Worm (Caenorhabditis elegans) whole organism, L1 larva: ENCODE data around the gene ncx-3.

Experiments used
- C04F5.9 ChIP-seq: sonication (generic microtip); optimal IDR thresholded peaks from 2 replicates; lab custom pipeline; 2016; ENCODE audit warnings: missing genetic modification characterization, missing compliant biosample characterization
- C16A3.4 ChIP-seq: fragments of 150-350 bp; optimal IDR thresholded peaks from 2 replicates; lab custom pipeline; 2014; ENCODE audit warnings: missing biosample characterization, missing genetic modification characterization
- aly-2 ChIP-seq: fragments of 150-350 bp; optimal IDR thresholded peaks from 2 replicates; lab custom pipeline; 2014; ENCODE audit warnings: missing biosample characterization, missing genetic modification characterization
- blmp-1 ChIP-seq: fragments of 150-350 bp; optimal IDR thresholded peaks from 2 replicates; lab custom pipeline; 2014; ENCODE audit warnings: missing biosample characterization, missing genetic modification characterization
- ceh-63 ChIP-seq: fragments of 200-800 bp; sonication (Bioruptor generic); optimal IDR thresholded peaks from 2 replicates; lab custom pipeline; 2018; ENCODE audit warnings: mild to moderate bottlenecking, missing genetic modification characterization, missing compliant biosample characterization
- ceh-8 ChIP-seq: fragments of 200-800 bp; sonication (Bioruptor generic); optimal IDR thresholded peaks from 2 replicates; lab custom pipeline; 2018; ENCODE audit warnings: mild to moderate bottlenecking, missing genetic modification characterization, moderate library complexity, missing compliant biosample characterization
- ceh-82 ChIP-seq, 3 experiments: fragments of 150-350 bp in 1 of 3; sonication (generic microtip) in 2 of 3; optimal IDR thresholded peaks; 2 replicates each; lab custom pipeline; 2014 to 2017; ENCODE audit warnings: missing biosample characterization in 3 of 3, missing genetic modification characterization in 3 of 3
- ceh-88 ChIP-seq: fragments of 200-800 bp; sonication (Bioruptor generic); IDR thresholded peaks from 2 replicates; pipeline ENCODE4 v1.3.6; 2022; ENCODE audit warnings: missing genetic modification characterization, missing compliant biosample characterization
- ceh-90 ChIP-seq: sonication (generic microtip); optimal IDR thresholded peaks from 2 replicates; lab custom pipeline; 2016; ENCODE audit warnings: missing genetic modification characterization, missing compliant biosample characterization
- dsc-1 ChIP-seq: sonication (generic microtip); optimal IDR thresholded peaks from 2 replicates; lab custom pipeline; 2016; ENCODE audit warnings: mild to moderate bottlenecking, missing genetic modification characterization, missing compliant biosample characterization
- efl-1 ChIP-seq, 4 experiments: fragments of 150-350 bp; optimal IDR thresholded peaks in 3 of 4; peaks in 1 of 4; 1 replicate in 1 of 4; 2 replicates in 3 of 4; lab custom pipeline; 2014; ENCODE audit warnings: missing biosample characterization in 2 of 4, missing genetic modification characterization in 2 of 4, missing genetic modification reagents in 2 of 4
- egl-27 ChIP-seq, 2 experiments: fragments of 150-350 bp in 1 of 2; sonication (generic microtip); optimal IDR thresholded peaks; 3 replicates each; lab custom pipeline; 2017 to 2018; ENCODE audit warnings: missing biosample characterization in 2 of 2, missing genetic modification characterization in 2 of 2, missing genetic modification reagents in 2 of 2
- elt-2 ChIP-seq: sonication (generic microtip); optimal IDR thresholded peaks from 2 replicates; lab custom pipeline; 2016; ENCODE audit warnings: missing genetic modification characterization, mild to moderate bottlenecking, inconsistent platforms, missing compliant biosample characterization, missing genetic modification reagents
- elt-3 ChIP-seq, 6 experiments: fragments of 150-350 bp in 1 of 6; sonication (generic microtip); optimal IDR thresholded peaks; 2 replicates each; lab custom pipeline; 2017 to 2018; ENCODE audit warnings: missing biosample characterization in 6 of 6, missing genetic modification characterization in 6 of 6, inconsistent platforms in 1 of 6
- fkh-10 ChIP-seq: sonication (generic microtip); optimal IDR thresholded peaks from 2 replicates; lab custom pipeline; 2017; ENCODE audit warnings: missing biosample characterization, missing genetic modification reagents, missing genetic modification characterization
- fkh-4 ChIP-seq: sonication (generic microtip); optimal IDR thresholded peaks from 2 replicates; lab custom pipeline; 2016; ENCODE audit warnings: missing compliant biosample characterization, missing genetic modification characterization, borderline replicate concordance
- fkh-8 ChIP-seq: sonication (generic microtip); optimal IDR thresholded peaks from 2 replicates; lab custom pipeline; 2016; ENCODE audit warnings: mild to moderate bottlenecking, missing genetic modification characterization, missing compliant biosample characterization
- grh-1 ChIP-seq: fragments of 200-800 bp; sonication (Bioruptor generic); IDR thresholded peaks from 2 replicates; pipeline ENCODE4 v1.3.6; 2022; ENCODE audit warnings: missing genetic modification reagents, missing genetic modification characterization, missing compliant biosample characterization
- hlh-4 ChIP-seq: sonication (generic microtip); optimal IDR thresholded peaks from 2 replicates; lab custom pipeline; 2016; ENCODE audit warnings: mild to moderate bottlenecking, missing genetic modification characterization, missing compliant biosample characterization
- jun-1 ChIP-seq: fragments of 150-350 bp; optimal IDR thresholded peaks from 2 replicates; lab custom pipeline; 2014; ENCODE audit warnings: missing biosample characterization, missing genetic modification reagents, missing genetic modification characterization
- lin-14 ChIP-seq: fragments of 200-800 bp; sonication (Bioruptor generic); optimal IDR thresholded peaks from 2 replicates; lab custom pipeline; 2018; ENCODE audit warnings: mild to moderate bottlenecking, missing genetic modification characterization, moderate library complexity, missing compliant biosample characterization
- lir-3 ChIP-seq: sonication (generic microtip); optimal IDR thresholded peaks from 2 replicates; lab custom pipeline; 2016; ENCODE audit warnings: mild to moderate bottlenecking, missing genetic modification characterization, moderate library complexity, missing compliant biosample characterization; ENCODE audit not compliant: poor library complexity
- lsy-2 ChIP-seq, 2 experiments: fragments of 150-350 bp; optimal IDR thresholded peaks; 2 replicates each; lab custom pipeline; 2014; ENCODE audit warnings: missing biosample characterization in 2 of 2, missing genetic modification characterization in 2 of 2
- mef-2 ChIP-seq: fragments of 150-350 bp; optimal IDR thresholded peaks from 2 replicates; lab custom pipeline; 2014; ENCODE audit warnings: missing biosample characterization, missing genetic modification characterization
- mep-1 ChIP-seq: fragments of 150-350 bp; optimal IDR thresholded peaks from 2 replicates; lab custom pipeline; 2014; ENCODE audit warnings: missing biosample characterization, missing genetic modification characterization
- nhr-11 ChIP-seq: fragments of 150-350 bp; optimal IDR thresholded peaks from 2 replicates; lab custom pipeline; 2014; ENCODE audit warnings: missing biosample characterization, missing genetic modification characterization
- nhr-19 ChIP-seq: fragments of 200-800 bp; sonication (Bioruptor generic); conservative IDR thresholded peaks from 2 replicates; pipeline ENCODE4 v1.3.6; 2022; ENCODE audit warnings: missing genetic modification characterization, missing compliant biosample characterization
- nhr-20 ChIP-seq: sonication (generic microtip); optimal IDR thresholded peaks from 2 replicates; lab custom pipeline; 2016; ENCODE audit warnings: mild to moderate bottlenecking, missing genetic modification characterization, missing compliant biosample characterization
- nhr-28 ChIP-seq: fragments of 150-350 bp; optimal IDR thresholded peaks from 2 replicates; lab custom pipeline; 2014; ENCODE audit warnings: missing biosample characterization, missing genetic modification characterization
- nhr-47 ChIP-seq: sonication (generic microtip); optimal IDR thresholded peaks from 2 replicates; lab custom pipeline; 2016; ENCODE audit warnings: mild to moderate bottlenecking, missing genetic modification characterization, moderate library complexity, missing compliant biosample characterization
- nhr-76 ChIP-seq: sonication (generic microtip); optimal IDR thresholded peaks from 2 replicates; lab custom pipeline; 2017; ENCODE audit warnings: missing biosample characterization, missing genetic modification characterization
- nhr-84 ChIP-seq: sonication (generic microtip); optimal IDR thresholded peaks from 2 replicates; lab custom pipeline; 2017; ENCODE audit warnings: missing biosample characterization, missing genetic modification characterization
- nhr-85 ChIP-seq: sonication (generic microtip); peaks from one replicate; lab custom pipeline; 2016; ENCODE audit warnings: missing genetic modification characterization, inconsistent platforms, missing compliant biosample characterization
- nhr-90 ChIP-seq: sonication (generic microtip); optimal IDR thresholded peaks from 2 replicates; lab custom pipeline; 2016; ENCODE audit warnings: mild to moderate bottlenecking, missing genetic modification characterization, missing compliant biosample characterization; ENCODE audit not compliant: poor library complexity
- sup-37 ChIP-seq: fragments of 200-800 bp; sonication (Bioruptor generic); optimal IDR thresholded peaks from 2 replicates; lab custom pipeline; 2018; ENCODE audit warnings: mild to moderate bottlenecking, missing genetic modification characterization, missing compliant biosample characterization
- tbx-2 ChIP-seq: sonication (generic microtip); optimal IDR thresholded peaks from 2 replicates; lab custom pipeline; 2016; ENCODE audit warnings: missing genetic modification characterization, missing compliant biosample characterization
- unc-86 ChIP-seq: sonication (generic microtip); optimal IDR thresholded peaks from 2 replicates; lab custom pipeline; 2016; ENCODE audit warnings: missing genetic modification characterization, missing compliant biosample characterization
- vab-15 ChIP-seq: sonication (generic microtip); optimal IDR thresholded peaks from 2 replicates; lab custom pipeline; 2017; ENCODE audit warnings: missing genotype, mild to moderate bottlenecking, missing genetic modification characterization, missing compliant biosample characterization
- xbp-1 ChIP-seq: sonication (generic microtip); optimal IDR thresholded peaks from 2 replicates; lab custom pipeline; 2016; ENCODE audit warnings: missing genetic modification characterization, missing compliant biosample characterization
- zip-4 ChIP-seq: fragments of 200-800 bp; sonication (Bioruptor generic); optimal IDR thresholded peaks from 2 replicates; lab custom pipeline; 2018; ENCODE audit warnings: mild to moderate bottlenecking, missing genetic modification characterization, moderate library complexity, missing compliant biosample characterization
- ztf-11 ChIP-seq, 2 experiments: sonication (generic microtip); optimal IDR thresholded peaks; 2 replicates each; lab custom pipeline; 2016 to 2017; ENCODE audit warnings: missing genetic modification characterization in 2 of 2, missing biosample characterization in 1 of 2, missing compliant biosample characterization in 1 of 2
- ztf-4 ChIP-seq: fragments of 150-350 bp; optimal IDR thresholded peaks from 2 replicates; lab custom pipeline; 2014; ENCODE audit warnings: missing biosample characterization, missing genetic modification characterization

The ncx-3 gene

DNA sequence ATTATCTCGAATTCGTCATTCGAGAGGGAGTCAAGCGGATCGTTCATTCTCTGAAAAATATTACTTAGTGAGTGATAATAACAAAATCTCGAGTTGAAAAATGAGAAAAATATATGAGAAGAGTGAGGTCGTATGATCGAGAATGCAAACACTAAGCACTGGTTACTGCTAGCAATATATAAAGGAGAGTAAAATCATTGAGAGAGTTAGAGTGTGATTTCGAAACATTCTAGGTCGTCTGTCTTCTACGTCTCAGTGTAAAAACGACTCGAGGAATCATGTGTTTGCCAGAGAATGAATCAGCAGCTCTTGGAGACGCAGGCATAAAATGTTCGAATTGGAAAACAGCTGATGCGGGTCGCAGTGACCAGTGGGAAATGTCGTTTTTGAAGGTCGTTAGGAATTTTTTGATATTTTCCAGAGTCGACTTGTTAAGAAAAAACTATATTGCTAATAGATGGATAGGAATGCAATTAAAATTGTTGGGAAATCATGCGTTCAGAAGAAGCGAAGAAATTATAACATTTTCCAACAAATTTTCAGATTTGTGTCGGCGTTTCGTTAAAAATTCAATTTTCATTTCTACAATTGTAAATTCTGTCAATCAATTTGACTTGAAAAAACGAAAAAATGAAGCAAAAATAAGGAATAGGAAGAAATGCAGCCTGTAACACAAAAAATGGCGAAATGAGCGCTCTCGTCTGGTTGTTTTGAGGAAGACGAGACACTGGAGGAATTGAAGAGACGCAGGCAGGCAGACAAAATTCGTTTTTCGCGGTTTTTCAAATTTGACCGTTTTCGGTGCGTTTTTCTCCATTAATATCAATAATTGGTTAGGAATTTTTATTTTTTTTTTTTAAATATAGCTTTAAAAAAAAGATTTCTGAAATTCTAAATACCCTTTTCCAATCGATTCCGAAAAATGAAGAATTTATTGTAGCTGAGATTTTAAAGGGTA is 19.1 kb upstream of the ncx-3 start, which contains the start of gene allo-1 (continued):
- TF ChIP-seq nhr-90 (tag; lab: Kevin White, UChicago) (peak; percentile 30), nhr-76 (no peak), dsc-1 (tag; lab: Kevin White, UChicago) (no peak), xbp-1 (tag; lab: Kevin White, UChicago) (peak; percentile 46), zip-4 (GFP tag; lab: Kevin White, UChicago) (peak; percentile 2)

- TF ChIP-seq fkh-10 (GFP tag; lab: Kevin White, UChicago) (no peak), blmp-1 (tag; lab: Kevin White, UChicago) (no peak), mef-2 (no peak), ceh-8 (GFP tag; lab: Kevin White, UChicago) (no peak), nhr-19 (GFP tag; lab: Robert Waterston, UW) (no peak), xbp-1 (tag; lab: Kevin White, UChicago) (no peak), nhr-28 (tag; lab: Kevin White, UChicago) (no peak), ztf-4 (no peak)
Observed at ce11 chrIV:10698486-10698885, 18.0 kb upstream of the ncx-3 start.

DNA sequence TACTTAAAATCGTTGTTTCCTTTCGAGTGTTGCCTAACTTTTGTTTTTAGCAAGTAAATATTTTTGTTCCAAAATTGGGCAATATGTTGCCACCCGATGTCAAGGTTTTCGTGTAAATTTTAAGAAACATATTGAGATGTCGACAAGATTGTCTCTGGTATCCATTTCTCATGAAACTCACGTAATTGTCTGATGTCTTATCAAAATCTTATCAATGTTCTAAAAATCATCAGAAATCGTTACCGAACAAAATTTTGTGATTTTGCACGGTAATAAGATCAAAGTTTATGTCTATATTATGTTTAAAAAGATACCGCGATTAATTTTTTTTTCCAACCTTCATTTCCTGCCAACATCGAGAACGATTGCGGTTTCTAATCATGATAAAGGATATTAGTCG is 17.4 kb upstream of the ncx-3 start:
- no peak for TF ChIP-seq nhr-19 (GFP tag; lab: Robert Waterston, UW)

DNA sequence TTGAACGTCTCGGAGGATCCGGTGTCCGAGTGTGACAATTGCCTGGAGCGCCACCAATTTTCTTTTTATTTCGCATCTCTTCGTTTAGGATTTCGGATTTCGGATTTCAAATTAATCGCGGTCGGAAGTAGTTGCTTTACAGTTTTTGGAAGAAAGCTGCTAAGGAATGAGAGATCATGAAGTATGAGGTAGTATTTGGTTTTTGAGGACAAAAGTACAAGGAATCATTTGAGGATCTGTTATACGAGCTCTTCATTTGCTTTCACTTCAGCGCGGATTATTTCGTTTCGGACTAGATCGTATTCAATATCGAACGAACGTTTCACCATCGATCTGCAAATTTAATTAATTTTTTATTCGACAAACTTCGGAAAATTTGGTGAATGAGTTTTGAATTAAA is 16.8 kb upstream of the ncx-3 start, which contains the start of gene R102.11:
Gene R102.11, minus strand, starts transcription at position 101 of the 400 bp plus-strand sequence.
- TF ChIP-seq unc-86 (tag; lab: Kevin White, UChicago) (no peak), fkh-4 (tag; lab: Kevin White, UChicago) (no peak), fkh-8 (no peak), ceh-90 (tag; lab: Kevin White, UChicago) (no peak), hlh-4 (tag; lab: Kevin White, UChicago) (no peak), grh-1 (GFP tag; lab: Robert Waterston, UW) (no peak), mep-1 (no peak), nhr-47 (no peak), nhr-11 (tag; lab: Kevin White, UChicago) (no peak), aly-2 (tag; lab: Kevin White, UChicago) (no peak), fkh-10 (GFP tag; lab: Kevin White, UChicago) (no peak), vab-15 (tag; lab: Kevin White, UChicago) (no peak)

- TF ChIP-seq lir-3 (no peak), hlh-4 (tag; lab: Kevin White, UChicago) (no peak), efl-1 (optimal IDR thresholded peaks at IDR 0.05; lab: Kevin White, UChicago) (no peak), efl-1 (GFP tag; optimal IDR thresholded peaks at IDR 0.05 in 1 of 2; lab: Kevin White, UChicago) (peak in 1 of 2 experiments; percentile 51), nhr-84 (tag; lab: Kevin White, UChicago) (no peak), C16A3.4 (tag; lab: Kevin White, UChicago) (no peak), ceh-82 (tag; optimal IDR thresholded peaks at IDR 0.05; lab: Kevin White, UChicago) (no peak), fkh-8 (no peak), ztf-11 (tag; optimal IDR thresholded peaks at IDR 0.05; lab: Kevin White, UChicago) (no peak), ceh-63 (GFP tag; lab: Kevin White, UChicago) (no peak), nhr-85 (tag; lab: Kevin White, UChicago) (peak; percentile 88), lin-14 (peak; percentile 55), egl-27 (tag; optimal IDR thresholded peaks at IDR 0.05; lab: Kevin White, UChicago) (no peak), nhr-20 (tag; lab: Kevin White, UChicago) (peak; percentile 58), tbx-2 (peak; percentile 36), sup-37 (no peak), C04F5.9 (tag; lab: Kevin White, UChicago) (no peak), elt-3 (tag; optimal IDR thresholded peaks at IDR 0.05; lab: Kevin White, UChicago) (peak in 2 of 6 experiments; percentile 45 to 78), elt-2 (tag; lab: Kevin White, UChicago) (no peak), lsy-2 (tag; optimal IDR thresholded peaks at IDR 0.05; lab: Kevin White, UChicago) (peak in 1 of 2 experiments; percentile 67), jun-1 (tag; lab: Kevin White, UChicago) (no peak), ceh-88 (GFP tag; lab: Robert Waterston, UW) (no peak)
Observed at ce11 chrIV:10701866-10702458, 14.5 kb upstream of the ncx-3 start.
